Fruit fly (Drosophila melanogaster) whole organism, embryonic: ENCODE data around the gene CG31343.
A peak's percentile ranks its signal among the peaks of the same experiment; 100 is the strongest.

Source experiments
- Asciz ChIP-seq: fragments of 200-800 bp; sonication (Bioruptor generic); optimal IDR thresholded peaks from 2 replicates; lab custom pipeline; 2017; ENCODE audit warnings: missing biosample characterization, mild to moderate bottlenecking, missing genetic modification characterization, missing genetic modification reagents
- Atf3 ChIP-seq: fragments of 200-800 bp; sonication (Bioruptor generic); optimal IDR thresholded peaks from 3 replicates; lab custom pipeline; 2016; ENCODE audit warnings: missing biosample characterization, missing genetic modification characterization
- Blimp-1 ChIP-seq: fragments of 200-800 bp; sonication (Bioruptor generic); optimal IDR thresholded peaks from 3 replicates; lab custom pipeline; 2018; ENCODE audit warnings: missing biosample characterization, missing genetic modification characterization, mild to moderate bottlenecking, moderate library complexity, missing genetic modification reagents
- CG10274 ChIP-seq: fragments of 200-800 bp; sonication (Bioruptor generic); optimal IDR thresholded peaks from 3 replicates; lab custom pipeline; 2017; ENCODE audit warnings: missing biosample characterization, mild to moderate bottlenecking, missing genetic modification characterization
- CG11398 ChIP-seq: fragments of 200-800 bp; sonication (Bioruptor generic); optimal IDR thresholded peaks from 2 replicates; lab custom pipeline; 2016; ENCODE audit warnings: missing biosample characterization, missing genetic modification characterization
- CG11723 ChIP-seq: fragments of 200-800 bp; sonication (Bioruptor generic); optimal IDR thresholded peaks from 2 replicates; lab custom pipeline; 2017; ENCODE audit warnings: missing biosample characterization, mild to moderate bottlenecking, missing genetic modification characterization
- CG12219 ChIP-seq: fragments of 200-800 bp; sonication (Bioruptor generic); optimal IDR thresholded peaks from 3 replicates; lab custom pipeline; 2018; ENCODE audit warnings: missing biosample characterization, mild to moderate bottlenecking, missing genetic modification characterization
- CG12299 ChIP-seq: fragments of 200-800 bp; sonication (Bioruptor generic); optimal IDR thresholded peaks from 2 replicates; lab custom pipeline; 2018; ENCODE audit warnings: missing biosample characterization, mild to moderate bottlenecking, missing genetic modification characterization
- CG13624 ChIP-seq: fragments of 200-800 bp; sonication (Bioruptor generic); optimal IDR thresholded peaks from 2 replicates; lab custom pipeline; 2016; ENCODE audit warnings: missing biosample characterization, missing genetic modification characterization
- CG15073 ChIP-seq: fragments of 200-800 bp; sonication (Bioruptor generic); optimal IDR thresholded peaks from 2 replicates; lab custom pipeline; 2016; ENCODE audit warnings: missing biosample characterization, missing genetic modification characterization
- CG15601 ChIP-seq: fragments of 200-800 bp; sonication (Bioruptor generic); optimal IDR thresholded peaks from 3 replicates; lab custom pipeline; 2019; ENCODE audit warnings: missing biosample characterization, mild to moderate bottlenecking, missing genetic modification characterization, moderate library complexity
- CG18619 ChIP-seq: fragments of 200-800 bp; sonication (Bioruptor generic); optimal IDR thresholded peaks from 3 replicates; lab custom pipeline; 2017; ENCODE audit warnings: missing biosample characterization, mild to moderate bottlenecking, missing genetic modification characterization
- CG33213 ChIP-seq: fragments of 200-800 bp; sonication (Bioruptor generic); optimal IDR thresholded peaks from 3 replicates; lab custom pipeline; 2016; ENCODE audit warnings: missing biosample characterization, missing genetic modification characterization
- CG3407 ChIP-seq: fragments of 200-800 bp; sonication (Bioruptor generic); optimal IDR thresholded peaks from 2 replicates; lab custom pipeline; 2018; ENCODE audit warnings: missing biosample characterization, mild to moderate bottlenecking, missing genetic modification characterization
- CG34224 ChIP-seq: fragments of 200-800 bp; sonication (Bioruptor generic); IDR thresholded peaks from 3 replicates; pipeline ENCODE4 v1.3.6; 2022; ENCODE audit warnings: missing biosample characterization, missing genetic modification characterization; ENCODE audit not compliant: partially characterized antibody
- CG3995 ChIP-seq: fragments of 200-800 bp; sonication (Bioruptor generic); optimal IDR thresholded peaks from 3 replicates; lab custom pipeline; 2016; ENCODE audit warnings: missing biosample characterization, missing genetic modification characterization
- CG4328 ChIP-seq: fragments of 200-800 bp; sonication (Bioruptor generic); optimal IDR thresholded peaks from 3 replicates; lab custom pipeline; 2017; ENCODE audit warnings: missing biosample characterization, missing genetic modification reagents, missing genetic modification characterization
- CG7372 ChIP-seq: fragments of 200-800 bp; sonication (Bioruptor generic); IDR thresholded peaks from 2 replicates; pipeline ENCODE4 v1.3.6; 2022; ENCODE audit warnings: missing biosample characterization, missing genetic modification characterization
- CoRest ChIP-seq: fragments of 200-800 bp; sonication (Bioruptor generic); optimal IDR thresholded peaks from 3 replicates; lab custom pipeline; 2018; ENCODE audit warnings: missing biosample characterization, mild to moderate bottlenecking, missing genetic modification characterization, moderate library complexity
- Dad ChIP-seq: fragments of 200-800 bp; sonication (Bioruptor generic); optimal IDR thresholded peaks from 3 replicates; lab custom pipeline; 2016; ENCODE audit warnings: missing biosample characterization, missing genetic modification characterization
- Ets65A ChIP-seq: fragments of 200-800 bp; sonication (Bioruptor generic); peaks from one replicate; lab custom pipeline; 2016; ENCODE audit warnings: missing biosample characterization, missing genetic modification characterization
- Fer1 ChIP-seq: fragments of 200-800 bp; sonication (Bioruptor generic); optimal IDR thresholded peaks from 2 replicates; lab custom pipeline; 2017; ENCODE audit warnings: missing biosample characterization, mild to moderate bottlenecking, missing genetic modification characterization
- Fer2 ChIP-seq: fragments of 200-800 bp; sonication (Bioruptor generic); optimal IDR thresholded peaks from 2 replicates; lab custom pipeline; 2018; ENCODE audit warnings: missing biosample characterization, mild to moderate bottlenecking, missing genetic modification characterization, moderate library complexity
- Mrtf ChIP-seq: fragments of 200-800 bp; sonication (Bioruptor generic); IDR thresholded peaks from 3 replicates; pipeline ENCODE4 v1.3.6; 2022; ENCODE audit warnings: missing biosample characterization, missing genetic modification characterization
- Myb ChIP-seq: fragments of 200-800 bp; sonication (Bioruptor generic); optimal IDR thresholded peaks from 2 replicates; lab custom pipeline; 2016; ENCODE audit warnings: missing biosample characterization, missing genetic modification characterization
- Oli ChIP-seq: fragments of 200-800 bp; sonication (Bioruptor generic); optimal IDR thresholded peaks from 2 replicates; lab custom pipeline; 2018; ENCODE audit warnings: missing biosample characterization, mild to moderate bottlenecking, missing genetic modification characterization, moderate library complexity
- Six4 ChIP-seq: fragments of 200-800 bp; sonication (Bioruptor generic); optimal IDR thresholded peaks from 2 replicates; lab custom pipeline; 2016; ENCODE audit warnings: missing biosample characterization, missing genetic modification characterization
- Sry-δ ChIP-seq: fragments of 200-800 bp; sonication (Bioruptor generic); optimal IDR thresholded peaks from 2 replicates; lab custom pipeline; 2016; ENCODE audit warnings: missing biosample characterization, missing genetic modification characterization
- az2 ChIP-seq: fragments of 200-800 bp; sonication (Bioruptor generic); optimal IDR thresholded peaks from 3 replicates; lab custom pipeline; 2016; ENCODE audit warnings: missing biosample characterization, missing genetic modification characterization
- bcd ChIP-seq: fragments of 200-800 bp; sonication (Bioruptor generic); optimal IDR thresholded peaks from 2 replicates; lab custom pipeline; 2017; ENCODE audit warnings: missing biosample characterization, mild to moderate bottlenecking, missing genetic modification characterization
- bsh ChIP-seq, 2 experiments: fragments of 200-800 bp; sonication (Bioruptor generic); optimal IDR thresholded peaks; 2 replicates each; lab custom pipeline; 2017 to 2018; ENCODE audit warnings: mild to moderate bottlenecking in 2 of 2, missing biosample characterization in 2 of 2, missing genetic modification characterization in 2 of 2, moderate library complexity in 1 of 2
- chif ChIP-seq, 2 experiments: fragments of 200-800 bp; sonication (Bioruptor generic); optimal IDR thresholded peaks; 3 replicates each; lab custom pipeline; 2016; ENCODE audit warnings: missing biosample characterization in 2 of 2, missing genetic modification characterization in 2 of 2
- ci ChIP-seq: fragments of 200-800 bp; sonication (Bioruptor generic); IDR thresholded peaks from 3 replicates; pipeline ENCODE4 v1.3.6; 2022; ENCODE audit warnings: missing biosample characterization, missing genetic modification characterization
- crol ChIP-seq: fragments of 200-800 bp; sonication (Bioruptor generic); IDR thresholded peaks from 2 replicates; pipeline ENCODE4 v1.3.6; 2022; ENCODE audit warnings: missing biosample characterization, missing genetic modification characterization
- disco-r ChIP-seq: fragments of 200-800 bp; sonication (Bioruptor generic); optimal IDR thresholded peaks from 2 replicates; lab custom pipeline; 2016; ENCODE audit warnings: missing biosample characterization, missing genetic modification characterization
- ewg ChIP-seq: fragments of 200-800 bp; sonication (Bioruptor generic); optimal IDR thresholded peaks from 3 replicates; lab custom pipeline; 2017; ENCODE audit warnings: mild to moderate bottlenecking, missing biosample characterization, missing genetic modification reagents, missing genetic modification characterization
- fd3F ChIP-seq: fragments of 200-800 bp; sonication (Bioruptor generic); optimal IDR thresholded peaks from 2 replicates; lab custom pipeline; 2018; ENCODE audit warnings: missing biosample characterization, mild to moderate bottlenecking, missing genetic modification characterization, moderate library complexity
- h ChIP-seq: fragments of >200 bp; optimal IDR thresholded peaks from 2 replicates; lab custom pipeline; 2017
- hkb ChIP-seq, 2 experiments: fragments of 200-800 bp in 1 of 2; fragments of >200 bp in 1 of 2; sonication (Bioruptor generic) in 1 of 2; IDR thresholded peaks in 1 of 2; optimal IDR thresholded peaks in 1 of 2; 2 replicates each; pipeline versions ENCODE4 v1.3.6 to Lab custom; 2017 to 2022; ENCODE audit warnings: missing biosample characterization in 1 of 2, missing genetic modification characterization in 1 of 2
- kah ChIP-seq: fragments of 200-800 bp; sonication (Bioruptor generic); optimal IDR thresholded peaks from 2 replicates; lab custom pipeline; 2018; ENCODE audit warnings: missing biosample characterization, mild to moderate bottlenecking, missing genetic modification characterization
- kni ChIP-seq: fragments of 200-800 bp; sonication (Bioruptor generic); optimal IDR thresholded peaks from 3 replicates; lab custom pipeline; 2017; ENCODE audit warnings: mild to moderate bottlenecking, missing biosample characterization, missing genetic modification reagents, missing genetic modification characterization
- pan ChIP-seq, 4 experiments: fragments of >200 bp in 3 of 4; fragments of 200-800 bp in 1 of 4; sonication (Bioruptor generic) in 1 of 4; optimal IDR thresholded peaks in 3 of 4; IDR thresholded peaks in 1 of 4; 2 replicates each; pipeline versions ENCODE4 v1.3.6 to Lab custom; 2017 to 2022; ENCODE audit warnings: missing biosample characterization in 2 of 4, missing genetic modification characterization in 2 of 4, mixed read lengths in 1 of 4
- pfk ChIP-seq: fragments of 200-800 bp; sonication (Bioruptor generic); optimal IDR thresholded peaks from 2 replicates; lab custom pipeline; 2018; ENCODE audit warnings: missing biosample characterization, mild to moderate bottlenecking, missing genetic modification characterization, moderate library complexity
- sc ChIP-seq, 3 experiments: fragments of >200 bp in 2 of 3; fragments of 200-800 bp in 1 of 3; sonication (Bioruptor generic) in 1 of 3; optimal IDR thresholded peaks; 2 replicates in 2 of 3; 3 replicates in 1 of 3; lab custom pipeline; 2017; ENCODE audit warnings: mild to moderate bottlenecking in 1 of 3, missing biosample characterization in 1 of 3, missing genetic modification characterization in 1 of 3, missing genetic modification reagents in 1 of 3
- sqz ChIP-seq: fragments of 200-800 bp; sonication (Bioruptor generic); optimal IDR thresholded peaks from 3 replicates; lab custom pipeline; 2018; ENCODE audit warnings: missing biosample characterization, mild to moderate bottlenecking, missing genetic modification characterization
- tio ChIP-seq: fragments of 200-800 bp; sonication (Bioruptor generic); optimal IDR thresholded peaks from 2 replicates; lab custom pipeline; 2017; ENCODE audit warnings: missing biosample characterization, missing genetic modification characterization, inconsistent platforms
- vvl ChIP-seq: fragments of 200-800 bp; sonication (Bioruptor generic); IDR thresholded peaks from 2 replicates; pipeline ENCODE4 v1.3.6; 2022; ENCODE audit warnings: missing biosample characterization, missing genetic modification characterization
- zf30C ChIP-seq: fragments of 200-800 bp; sonication (Bioruptor generic); optimal IDR thresholded peaks from 3 replicates; lab custom pipeline; 2018; ENCODE audit warnings: missing biosample characterization, mild to moderate bottlenecking, missing genetic modification characterization

The CG31343 gene

dm6 chr3R:21700458-21700857 is 44.6 kb upstream of the CG31343 start (continued):
- no peak for TF ChIP-seq CoRest (tag; lab: Kevin White, UChicago)
- peak; percentile 55 for TF ChIP-seq Ets65A (GFP tag; lab: Kevin White, UChicago)
- TF ChIP-seq chif (GFP tag; optimal IDR thresholded peaks at IDR 0.05; lab: Kevin White, UChicago) = no peak
- no peak for TF ChIP-seq zf30C (GFP tag; lab: Kevin White, UChicago)
- no peak for TF ChIP-seq fd3F (GFP tag; lab: Kevin White, UChicago)
- no peak for TF ChIP-seq CG10274 (GFP tag; lab: Kevin White, UChicago)
- TF ChIP-seq tio (GFP tag; lab: Kevin White, UChicago) = no peak
- TF ChIP-seq CG12299 (tag; lab: Kevin White, UChicago) = no peak
- TF ChIP-seq CG4328 (GFP tag; lab: Kevin White, UChicago) = no peak
- TF ChIP-seq kah (GFP tag; lab: Kevin White, UChicago) = no peak
- TF ChIP-seq CG33213 (GFP tag; lab: Kevin White, UChicago) = no peak
- TF ChIP-seq Sry-δ (GFP tag; lab: Kevin White, UChicago) = no peak
- no peak for TF ChIP-seq ci (GFP tag; lab: Robert Waterston, UW)
- no peak for TF ChIP-seq hkb (optimal IDR thresholded peaks at IDR 0.05; lab: Kevin White, UChicago)
- no peak for TF ChIP-seq hkb (GFP tag; IDR thresholded peaks at IDR 0.05; lab: Robert Waterston, UW)
- no peak for TF ChIP-seq CG12219 (GFP tag; lab: Kevin White, UChicago)
- no peak for TF ChIP-seq CG11398 (GFP tag; lab: Kevin White, UChicago)
- no peak for TF ChIP-seq ewg (GFP tag; lab: Kevin White, UChicago)
- TF ChIP-seq kni (GFP tag; lab: Kevin White, UChicago) = peak; percentile 6
- no peak for TF ChIP-seq pan (optimal IDR thresholded peaks at IDR 0.05; lab: Kevin White, UChicago)
- TF ChIP-seq pan (GFP tag; optimal IDR thresholded peaks at IDR 0.05 in 1 of 2, IDR thresholded peaks at IDR 0.05 in 1 of 2) = peak in 1 of 2 experiments; percentile 8
- TF ChIP-seq CG3407 (GFP tag; lab: Kevin White, UChicago) = no peak
- no peak for TF ChIP-seq CG15073 (GFP tag; lab: Kevin White, UChicago)
- no peak for TF ChIP-seq Fer2 (tag; lab: Kevin White, UChicago)
- TF ChIP-seq CG3995 (GFP tag; lab: Kevin White, UChicago) = no peak
- TF ChIP-seq sc (optimal IDR thresholded peaks at IDR 0.05; lab: Kevin White, UChicago) = no peak
- no peak for TF ChIP-seq sc (GFP tag; optimal IDR thresholded peaks at IDR 0.05; lab: Kevin White, UChicago)

dm6 chr3R:21701529-21701928 is 43.5 kb upstream of the CG31343 start:
- TF ChIP-seq CG15601 (tag; lab: Kevin White, UChicago) (peak; percentile 12), crol (GFP tag; lab: Robert Waterston, UW) (peak; percentile 79), disco-r (no peak), CG7372 (GFP tag; lab: Robert Waterston, UW) (no peak), az2 (GFP tag; lab: Kevin White, UChicago) (no peak), sqz (GFP tag; lab: Kevin White, UChicago) (peak; percentile 8), Fer1 (GFP tag; lab: Kevin White, UChicago) (no peak), CG18619 (no peak), CG13624 (GFP tag; lab: Kevin White, UChicago) (no peak), Blimp-1 (peak; percentile 70)
- TF ChIP-seq, all 482 proteins: peak for 4

- TF ChIP-seq vvl (peak; percentile 77), Atf3 (GFP tag; lab: Kevin White, UChicago) (no peak), CG34224 (GFP tag; lab: Robert Waterston, UW) (no peak), Dad (GFP tag; lab: Kevin White, UChicago) (no peak), Six4 (no peak), bsh (GFP tag; optimal IDR thresholded peaks at IDR 0.05; lab: Kevin White, UChicago) (peak in 1 of 2 experiments; percentile 6), h (lab: Kevin White, UChicago) (no peak), Myb (GFP tag; lab: Kevin White, UChicago) (no peak), bcd (peak; percentile 0), Mrtf (GFP tag; lab: Robert Waterston, UW) (no peak), pfk (GFP tag; lab: Kevin White, UChicago) (no peak), Oli (tag; lab: Kevin White, UChicago) (peak; percentile 52), CG11723 (no peak), Asciz (GFP tag; lab: Kevin White, UChicago) (no peak)
These were observed 41.7 kb upstream of the CG31343 start for dm6 chr3R:21703346-21703745.
